Fruit fly (Drosophila melanogaster) whole organism: ENCODE measurements around the gene Gld.

ENCODE experiments used
- Dll ChIP-seq: fragments of >200 bp; optimal IDR thresholded peaks from 2 replicates; lab custom pipeline; 2017
- pan ChIP-seq: fragments of >200 bp; optimal IDR thresholded peaks from 2 replicates; lab custom pipeline; 2017
- psq ChIP-seq: fragments of >200 bp; optimal IDR thresholded peaks from 2 replicates; lab custom pipeline; 2017
- usp ChIP-seq: fragments of >200 bp; optimal IDR thresholded peaks from 2 replicates; lab custom pipeline; 2017; ENCODE audit warnings: missing biosample characterization, missing genetic modification characterization, mixed read lengths

DNA sequence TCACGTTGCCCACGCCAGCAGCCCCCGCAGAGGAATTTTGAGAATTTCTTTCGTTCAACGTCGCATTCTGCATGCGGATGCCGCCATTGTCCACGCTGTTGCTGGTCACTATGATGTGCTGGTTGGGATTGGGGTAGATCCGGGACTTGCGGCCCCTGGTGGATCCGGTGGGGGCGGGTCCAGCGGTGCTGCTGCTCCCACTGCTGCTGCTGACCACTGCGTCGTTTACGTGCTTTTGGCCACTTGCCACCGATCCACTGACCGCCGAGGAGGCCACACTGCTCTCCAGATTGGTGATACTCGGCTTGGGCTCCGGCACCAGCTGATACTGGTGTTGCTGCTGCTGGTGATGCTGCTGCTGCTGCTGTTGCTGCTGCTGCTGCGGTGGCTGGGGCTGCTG lies 11.3 kb upstream of the Gld start:
- no peak for TF ChIP-seq usp
- no peak for TF ChIP-seq psq (lab: Kevin White, UChicago)
- TF ChIP-seq Dll (lab: Kevin White, UChicago): no peak
- no peak for TF ChIP-seq pan (lab: Kevin White, UChicago)
